Worm (Caenorhabditis elegans): ENCODE data around the gene T25B2.2.
A peak's percentile ranks its signal among the peaks of the same experiment; 100 is the strongest.

T25B2.2 gene

ce11 chrX:6219892-6220291 lies 50.4 kb downstream of the T25B2.2 start (continued):
- TF ChIP-seq ceh-82 (tag; optimal IDR thresholded peaks at IDR 0.05) (no peak), lin-1 (GFP tag; IDR thresholded peaks at IDR 0.05) (peak; percentile 34; the same call in 1 of the 2 replicates), sdz-12 (GFP tag; optimal IDR thresholded peaks at IDR 0.05) (no peak), lin-29 (GFP tag; IDR thresholded peaks at IDR 0.05) (no peak), ceh-20 (GFP tag; IDR thresholded peaks at IDR 0.05) (peak; percentile 57; the same call in 1 of the 2 replicates), attf-4 (tag; optimal IDR thresholded peaks at IDR 0.05) (no peak), nhr-42 (GFP tag; IDR thresholded peaks at IDR 0.05) (peak; percentile 56; the same call in 1 of the 2 replicates), jun-1 (tag; optimal IDR thresholded peaks at IDR 0.05) (no peak), daf-19 (GFP tag; conservative IDR thresholded peaks at IDR 0.05) (peak; percentile 74; the same call in 1 of the 2 replicates), nhr-6 (tag; optimal IDR thresholded peaks at IDR 0.05) (no peak), nhr-111 (GFP tag; optimal IDR thresholded peaks at IDR 0.05) (no peak), ama-1 (optimal IDR thresholded peaks at IDR 0.05) (no peak), dmd-9 (GFP tag; IDR thresholded peaks at IDR 0.05) (no peak), unc-39 (tag; optimal IDR thresholded peaks at IDR 0.05) (no peak)

- no peak for TF ChIP-seq ztf-11 (tag; optimal IDR thresholded peaks at IDR 0.05)
- no peak for TF ChIP-seq fkh-10 (GFP tag; optimal IDR thresholded peaks at IDR 0.05)
- TF ChIP-seq mxl-2 (GFP tag; conservative IDR thresholded peaks at IDR 0.05) = no peak
- no peak for TF ChIP-seq lin-15B (tag; optimal IDR thresholded peaks at IDR 0.05)
- TF ChIP-seq snpc-1.2 (GFP tag; IDR thresholded peaks at IDR 0.05) = no peak
- TF ChIP-seq ctbp-1 (GFP tag; IDR thresholded peaks at IDR 0.05) = no peak
- no peak for TF ChIP-seq snpc-4 (tag; optimal IDR thresholded peaks at IDR 0.05)
- no peak for TF ChIP-seq fos-1 (tag; optimal IDR thresholded peaks at IDR 0.05)
- TF ChIP-seq saeg-2 (GFP tag; IDR thresholded peaks at IDR 0.05) = no peak
- TF ChIP-seq ceh-20 (GFP tag; IDR thresholded peaks at IDR 0.05) = no peak
Observed at ce11 chrX:6221097-6221496, 51.7 kb downstream of the T25B2.2 start.
